Worm (Caenorhabditis elegans) whole organism, L3 larva: Measurements from ENCODE around the gene dct-6.

Source experiments
- R02D3.7 ChIP-seq: fragments of 150-350 bp; optimal IDR thresholded peaks from 2 replicates; lab custom pipeline; 2014; ENCODE audit warnings: missing biosample characterization, missing genetic modification characterization
- ceh-82 ChIP-seq: fragments of 150-350 bp; optimal IDR thresholded peaks from 2 replicates; lab custom pipeline; 2014; ENCODE audit warnings: missing biosample characterization, missing genetic modification characterization
- elt-1 ChIP-seq: fragments of 150-350 bp; optimal IDR thresholded peaks from 2 replicates; lab custom pipeline; 2014; ENCODE audit warnings: missing biosample characterization, missing genetic modification characterization
- nhr-11 ChIP-seq: fragments of 150-350 bp; optimal IDR thresholded peaks from 2 replicates; lab custom pipeline; 2014; ENCODE audit warnings: missing biosample characterization, missing genetic modification characterization
- nhr-77 ChIP-seq: fragments of 150-350 bp; optimal IDR thresholded peaks from 2 replicates; lab custom pipeline; 2014; ENCODE audit warnings: missing biosample characterization, missing genetic modification characterization
- skn-1 ChIP-seq: fragments of 150-350 bp; optimal IDR thresholded peaks from 2 replicates; lab custom pipeline; 2014; ENCODE audit warnings: missing biosample characterization, missing genetic modification characterization
- ztf-11 ChIP-seq: fragments of 150-350 bp; optimal IDR thresholded peaks from 2 replicates; lab custom pipeline; 2014; ENCODE audit warnings: missing biosample characterization, missing genetic modification characterization

ce11 chrIII:5931433-5931994 is 34.7 kb upstream of the dct-6 start, which contains the start of gene EGAP1.5:
- TF ChIP-seq skn-1 (tag; lab: Kevin White, UChicago) (no peak), ceh-82 (tag; lab: Kevin White, UChicago) (no peak), ztf-11 (tag; lab: Kevin White, UChicago) (no peak), nhr-11 (tag; lab: Kevin White, UChicago) (no peak), R02D3.7 (tag; lab: Kevin White, UChicago) (no peak), nhr-77 (tag; lab: Kevin White, UChicago) (no peak), elt-1 (tag; lab: Kevin White, UChicago) (no peak)
